Worm (Caenorhabditis elegans) whole organism, L4 larva: Measurements from ENCODE around the gene clec-3.
"Not testable (repeated sequence)": the region's sequence is repeated elsewhere in the genome, so short reads cannot be mapped to it uniquely, and the experiment has no call there.

ENCODE experiments used
- D1046.2 ChIP-seq: fragments of 200-800 bp; sonication (Bioruptor generic); IDR thresholded peaks from 2 replicates; pipeline ENCODE4 v1.3.6; 2022; ENCODE audit warnings: missing genetic modification characterization, missing compliant biosample characterization
- F10B5.3 ChIP-seq: sonication (generic microtip); optimal IDR thresholded peaks from 2 replicates; lab custom pipeline; 2016; ENCODE audit warnings: mild to moderate bottlenecking, missing genetic modification characterization, missing compliant biosample characterization
- F26F4.8 ChIP-seq: fragments of 200-800 bp; sonication (Bioruptor generic); conservative IDR thresholded peaks from 2 replicates; pipeline ENCODE4 v1.3.6; 2022; ENCODE audit warnings: missing genetic modification characterization, missing compliant biosample characterization
- F37D6.2 ChIP-seq: sonication (generic microtip); optimal IDR thresholded peaks from 2 replicates; lab custom pipeline; 2016; ENCODE audit warnings: mild to moderate bottlenecking, missing genetic modification characterization, missing compliant biosample characterization
- Y75B8A.6 ChIP-seq: fragments of 200-800 bp; sonication (Bioruptor generic); IDR thresholded peaks from 2 replicates; pipeline ENCODE4 v1.3.6; 2022; ENCODE audit warnings: missing genetic modification reagents, missing genetic modification characterization, missing compliant biosample characterization
- aha-1 ChIP-seq: fragments of 150-350 bp; peaks from one replicate; lab custom pipeline; 2014; ENCODE audit warnings: missing biosample characterization, missing genetic modification characterization
- aly-2 ChIP-seq: sonication (generic microtip); optimal IDR thresholded peaks from 2 replicates; lab custom pipeline; 2018; ENCODE audit warnings: missing biosample characterization, missing genetic modification characterization
- ceh-20 ChIP-seq: fragments of 200-800 bp; sonication (Bioruptor generic); IDR thresholded peaks from 2 replicates; pipeline ENCODE4 v1.3.6; 2022; ENCODE audit warnings: missing genetic modification reagents, missing genetic modification characterization, missing compliant biosample characterization
- ceh-28 ChIP-seq: fragments of 150-350 bp; optimal IDR thresholded peaks from 2 replicates; lab custom pipeline; 2014; ENCODE audit warnings: missing biosample characterization, missing genetic modification reagents, missing genetic modification characterization
- ceh-62 ChIP-seq: sonication (generic microtip); optimal IDR thresholded peaks from 2 replicates; lab custom pipeline; 2017; ENCODE audit warnings: missing biosample characterization, missing genetic modification characterization
- daf-12 ChIP-seq: fragments of 150-350 bp; optimal IDR thresholded peaks from 2 replicates; lab custom pipeline; 2014; ENCODE audit warnings: missing biosample characterization, missing genetic modification reagents, missing genetic modification characterization
- daf-16 ChIP-seq, 3 experiments: sonication (generic microtip); optimal IDR thresholded peaks; 2 replicates each; lab custom pipeline; 2016 to 2017; ENCODE audit warnings: missing genetic modification characterization in 3 of 3, missing genetic modification reagents in 3 of 3, mild to moderate bottlenecking in 2 of 3, missing compliant biosample characterization in 2 of 3, missing biosample characterization in 1 of 3, moderate library complexity in 1 of 3
- dmd-8 ChIP-seq: fragments of 200-800 bp; sonication (Bioruptor generic); IDR thresholded peaks from 2 replicates; pipeline ENCODE4 v1.3.6; 2022; ENCODE audit warnings: missing genetic modification characterization, missing compliant biosample characterization
- dmd-9 ChIP-seq: fragments of 200-800 bp; sonication (Bioruptor generic); IDR thresholded peaks from 2 replicates; pipeline ENCODE4 v1.3.6; 2022; ENCODE audit warnings: missing genetic modification reagents, missing genetic modification characterization, missing compliant biosample characterization
- dve-1 ChIP-seq: sonication (generic microtip); optimal IDR thresholded peaks from 2 replicates; lab custom pipeline; 2017; ENCODE audit warnings: antibody characterized with exemption, mild to moderate bottlenecking, missing genetic modification characterization, missing compliant biosample characterization; ENCODE audit not compliant: insufficient read depth
- egl-27 ChIP-seq: sonication (generic microtip); optimal IDR thresholded peaks from 3 replicates; lab custom pipeline; 2017; ENCODE audit warnings: missing biosample characterization, missing genetic modification reagents, missing genetic modification characterization
- gei-8 ChIP-seq: fragments of 200-800 bp; sonication (Bioruptor generic); optimal IDR thresholded peaks from 2 replicates; lab custom pipeline; 2018; ENCODE audit warnings: mild to moderate bottlenecking, missing genetic modification characterization, missing compliant biosample characterization
- hlh-11 ChIP-seq: fragments of 200-800 bp; sonication (Bioruptor generic); optimal IDR thresholded peaks from 2 replicates; lab custom pipeline; 2018; ENCODE audit warnings: mild to moderate bottlenecking, missing genetic modification characterization, missing compliant biosample characterization
- hlh-30 ChIP-seq: sonication (generic microtip); optimal IDR thresholded peaks from 2 replicates; lab custom pipeline; 2017; ENCODE audit warnings: antibody characterized with exemption, mild to moderate bottlenecking, missing genetic modification characterization, missing compliant biosample characterization; ENCODE audit not compliant: insufficient read depth
- lin-29 ChIP-seq: fragments of 200-800 bp; sonication (Bioruptor generic); IDR thresholded peaks from 2 replicates; pipeline ENCODE4 v1.3.6; 2022; ENCODE audit warnings: missing genetic modification reagents, missing genetic modification characterization, missing compliant biosample characterization
- lin-38 ChIP-seq: fragments of 200-800 bp; sonication (Bioruptor generic); IDR thresholded peaks from 2 replicates; pipeline ENCODE4 v1.3.6; 2022; ENCODE audit warnings: missing genetic modification reagents, missing genetic modification characterization, missing compliant biosample characterization
- lin-39 ChIP-seq: fragments of 150-350 bp; optimal IDR thresholded peaks from 2 replicates; lab custom pipeline; 2014; ENCODE audit warnings: missing biosample characterization, missing genetic modification reagents, missing genetic modification characterization
- lir-3 ChIP-seq: sonication (generic microtip); optimal IDR thresholded peaks from 2 replicates; lab custom pipeline; 2016; ENCODE audit warnings: mild to moderate bottlenecking, missing genetic modification characterization, missing compliant biosample characterization
- madf-5 ChIP-seq, 2 experiments: fragments of 200-800 bp; sonication (Bioruptor generic); IDR thresholded peaks; 2 replicates each; pipeline ENCODE4 v1.3.6; 2022; ENCODE audit warnings: missing compliant biosample characterization in 2 of 2, missing genetic modification characterization in 2 of 2
- mdt-29 ChIP-seq: fragments of 200-800 bp; sonication (Bioruptor generic); IDR thresholded peaks from 2 replicates; pipeline ENCODE4 v1.3.6; 2022; ENCODE audit warnings: missing genetic modification reagents, missing genetic modification characterization, missing compliant biosample characterization
- mxl-3 ChIP-seq: fragments of 200-800 bp; sonication (Bioruptor generic); optimal IDR thresholded peaks from 2 replicates; lab custom pipeline; 2018; ENCODE audit warnings: mild to moderate bottlenecking, missing genetic modification characterization, missing compliant biosample characterization
- nhr-111 ChIP-seq: fragments of 200-800 bp; sonication (Bioruptor generic); optimal IDR thresholded peaks from 2 replicates; lab custom pipeline; 2018; ENCODE audit warnings: mild to moderate bottlenecking, missing genetic modification characterization, missing compliant biosample characterization
- nhr-25 ChIP-seq: sonication (generic microtip); optimal IDR thresholded peaks from 2 replicates; lab custom pipeline; 2017; ENCODE audit warnings: missing genetic modification characterization, mild to moderate bottlenecking, missing compliant biosample characterization, antibody characterized with exemption, moderate library complexity, borderline replicate concordance; ENCODE audit not compliant: insufficient read depth
- nhr-28 ChIP-seq: fragments of 150-350 bp; optimal IDR thresholded peaks from 2 replicates; lab custom pipeline; 2014; ENCODE audit warnings: missing biosample characterization, missing genetic modification characterization
- nhr-41 ChIP-seq: fragments of 200-800 bp; sonication (Bioruptor generic); IDR thresholded peaks from 2 replicates; pipeline ENCODE4 v1.3.6; 2022; ENCODE audit warnings: missing genetic modification reagents, missing genetic modification characterization, missing compliant biosample characterization
- nhr-6 ChIP-seq: fragments of 150-350 bp; optimal IDR thresholded peaks from 2 replicates; lab custom pipeline; 2014; ENCODE audit warnings: missing biosample characterization, missing genetic modification characterization
- pha-4 ChIP-seq, 2 experiments: fragments of 150-350 bp in 1 of 2; fragments of 200-800 bp in 1 of 2; sonication (Bioruptor generic) in 1 of 2; IDR thresholded peaks in 1 of 2; optimal IDR thresholded peaks in 1 of 2; 2 replicates each; pipeline versions ENCODE4 v1.3.6 to Lab custom; 2014 to 2022; ENCODE audit warnings: missing genetic modification characterization in 2 of 2, missing genetic modification reagents in 2 of 2, missing biosample characterization in 1 of 2, missing compliant biosample characterization in 1 of 2
- sdz-12 ChIP-seq: fragments of 200-800 bp; sonication (Bioruptor generic); optimal IDR thresholded peaks from 2 replicates; lab custom pipeline; 2018; ENCODE audit warnings: mild to moderate bottlenecking, missing genetic modification characterization, missing compliant biosample characterization
- set-16 ChIP-seq: fragments of 200-800 bp; sonication (Bioruptor generic); IDR thresholded peaks from 2 replicates; pipeline ENCODE4 v1.3.6; 2022; ENCODE audit warnings: missing genetic modification reagents, missing genetic modification characterization, missing compliant biosample characterization
- skn-1 ChIP-seq: fragments of 150-350 bp; optimal IDR thresholded peaks from 2 replicates; lab custom pipeline; 2014; ENCODE audit warnings: missing biosample characterization, missing genetic modification characterization
- snpc-1.2 ChIP-seq: fragments of 200-800 bp; sonication (Bioruptor generic); IDR thresholded peaks from 2 replicates; pipeline ENCODE4 v1.3.6; 2022; ENCODE audit warnings: missing genetic modification reagents, missing genetic modification characterization, missing compliant biosample characterization
- snpc-4 ChIP-seq: fragments of 150-350 bp; optimal IDR thresholded peaks from 2 replicates; lab custom pipeline; 2014; ENCODE audit warnings: missing biosample characterization, missing genetic modification characterization
- tra-1 ChIP-seq: fragments of 200-800 bp; sonication (Bioruptor generic); IDR thresholded peaks from 2 replicates; pipeline ENCODE4 v1.3.6; 2022; ENCODE audit warnings: missing genetic modification reagents, missing genetic modification characterization, missing compliant biosample characterization
- unc-39 ChIP-seq: sonication (generic microtip); optimal IDR thresholded peaks from 2 replicates; lab custom pipeline; 2017; ENCODE audit warnings: missing biosample characterization, missing genetic modification characterization
- unc-62 ChIP-seq, 3 experiments: fragments of 150-350 bp in 1 of 3; sonication (generic microtip); optimal IDR thresholded peaks in 2 of 3; peaks in 1 of 3; 1 replicate in 1 of 3; 2 replicates in 2 of 3; lab custom pipeline; 2014 to 2017; ENCODE audit warnings: missing biosample characterization in 3 of 3, missing genetic modification characterization in 3 of 3, missing genetic modification reagents in 3 of 3, missing genotype in 1 of 3
- vab-7 ChIP-seq: fragments of 200-800 bp; sonication (Bioruptor generic); IDR thresholded peaks from 2 replicates; pipeline ENCODE4 v1.3.6; 2022; ENCODE audit warnings: missing genetic modification reagents, missing genetic modification characterization, missing compliant biosample characterization

clec-3 gene

ce11 chrII:3034914-3035313 lies 15.2 kb upstream of the clec-3 start:
- TF ChIP-seq set-16 (GFP tag; lab: Robert Waterston, UW) (peak; percentile 75), ceh-28 (peak; percentile 55), hlh-30 (tag; lab: Kevin White, UChicago) (no peak)

DNA sequence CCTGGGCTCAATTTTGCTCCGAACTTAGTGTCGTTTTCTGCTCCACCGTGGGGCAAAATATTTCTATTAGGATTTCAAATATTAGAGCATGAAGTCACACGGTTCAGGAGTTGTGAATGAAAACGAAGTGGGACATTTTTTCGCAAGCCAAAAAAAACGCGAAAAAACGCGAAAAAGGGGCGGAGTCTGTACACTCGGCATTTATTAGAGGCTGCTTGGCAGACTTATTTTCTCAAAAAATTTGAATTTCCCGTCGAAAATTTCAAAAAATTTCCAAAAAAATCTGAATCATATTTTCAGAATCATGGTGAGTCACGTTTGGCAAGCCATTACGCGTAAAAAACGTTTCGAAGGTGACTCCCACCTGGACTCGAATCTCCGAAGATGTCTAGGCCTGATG lies 12.8 kb upstream of the clec-3 start, which contains the start of gene B0454.6:
B0454.6 (plus strand) TSS at position 301 of the 400 bp plus-strand sequence.
- TF ChIP-seq daf-16 (GFP tag; optimal IDR thresholded peaks at IDR 0.05; lab: Kevin White, UChicago); daf-16 (tag; optimal IDR thresholded peaks at IDR 0.05; lab: Kevin White, UChicago); aly-2 (tag; lab: Kevin White, UChicago); mxl-3: not testable (repeated sequence)

DNA sequence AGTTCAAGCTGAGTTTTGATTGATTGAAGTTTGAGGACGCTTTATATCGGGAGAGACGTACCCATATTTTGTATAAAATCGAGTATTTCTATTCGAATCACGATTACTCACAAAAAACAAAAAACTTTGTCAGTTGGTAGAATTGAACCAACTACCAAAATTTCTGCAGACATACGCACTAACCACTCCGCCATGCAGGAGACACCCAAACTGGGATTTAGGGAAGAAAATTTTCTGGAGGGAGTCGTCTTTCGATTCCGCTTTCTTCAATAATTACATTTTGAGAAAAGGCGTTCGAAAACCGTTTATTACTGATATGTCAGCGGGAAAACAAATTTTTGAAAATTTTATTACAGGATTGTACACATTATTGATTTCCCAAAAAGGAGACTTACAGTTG lies 11.6 kb upstream of the clec-3 start:
- TF ChIP-seq pha-4 (GFP tag; IDR thresholded peaks at IDR 0.05; lab: Robert Waterston, UW) (peak; percentile 45; the same call in 1 of the 2 replicates), tra-1 (GFP tag; lab: Robert Waterston, UW) (0 out of 2 replicates have a peak, but pooled peaks have one; percentile 33), lin-38 (GFP tag; lab: Robert Waterston, UW) (peak; percentile 47), dmd-8 (0 out of 2 replicates have a peak, but pooled peaks have one; percentile 59), F26F4.8 (0 out of 2 replicates have a peak, but pooled peaks have one; percentile 17), vab-7 (0 out of 2 replicates have a peak, but pooled peaks have one; percentile 10)
- not testable (repeated sequence) for TF ChIP-seq pha-4 (tag; optimal IDR thresholded peaks at IDR 0.05; lab: Kevin White, UChicago)

DNA sequence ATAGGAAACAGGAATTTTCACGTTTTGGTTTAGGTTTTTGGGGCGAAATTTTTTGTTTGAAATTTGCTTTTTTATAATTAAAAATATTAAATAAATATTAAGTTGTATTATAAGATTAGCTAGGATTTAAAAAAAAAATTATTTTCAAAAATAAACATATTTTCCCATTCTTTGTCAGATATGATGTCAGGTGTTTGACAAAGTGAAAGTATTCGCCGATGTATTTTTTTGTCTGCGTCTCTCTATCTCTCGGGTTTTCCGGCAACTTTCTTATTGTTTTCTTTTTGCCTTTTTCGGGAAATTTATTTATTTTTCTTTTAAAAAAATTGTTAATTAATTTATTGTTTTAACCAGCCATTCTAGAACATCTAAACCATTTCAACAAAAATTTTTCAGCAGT lies 10.7 kb upstream of the clec-3 start:
- TF ChIP-seq snpc-4 (tag; lab: Kevin White, UChicago) (no peak), Y75B8A.6 (GFP tag; lab: Robert Waterston, UW) (no peak), D1046.2 (GFP tag; lab: Robert Waterston, UW) (no peak), dve-1 (no peak), nhr-25 (tag; lab: Kevin White, UChicago) (no peak), nhr-41 (GFP tag; lab: Robert Waterston, UW) (no peak), snpc-1.2 (no peak), daf-16 (GFP tag; optimal IDR thresholded peaks at IDR 0.05; lab: Kevin White, UChicago) (no peak), daf-16 (tag; optimal IDR thresholded peaks at IDR 0.05; lab: Kevin White, UChicago) (no peak), egl-27 (tag; lab: Kevin White, UChicago) (no peak), ceh-62 (tag; lab: Kevin White, UChicago) (no peak), F37D6.2 (no peak), gei-8 (no peak)
- TF ChIP-seq, all 104 proteins: peak for 0

ce11 chrII:3028264-3028663 lies 8.6 kb upstream of the clec-3 start:
- TF ChIP-seq nhr-41 (GFP tag; lab: Robert Waterston, UW) (no peak), nhr-25 (tag; lab: Kevin White, UChicago) (no peak), lir-3 (tag; lab: Kevin White, UChicago) (no peak), lin-39 (tag; lab: Kevin White, UChicago) (no peak), hlh-11 (tag; lab: Kevin White, UChicago) (peak; percentile 4), set-16 (GFP tag; lab: Robert Waterston, UW) (no peak), D1046.2 (GFP tag; lab: Robert Waterston, UW) (no peak), daf-12 (tag; lab: Kevin White, UChicago) (no peak), hlh-30 (tag; lab: Kevin White, UChicago) (peak; percentile 2), nhr-111 (no peak), ceh-20 (GFP tag; lab: Robert Waterston, UW) (no peak), unc-39 (tag; lab: Kevin White, UChicago) (no peak), sdz-12 (GFP tag; lab: Kevin White, UChicago) (no peak), unc-62 (GFP tag; optimal IDR thresholded peaks at IDR 0.05 in 1 of 2; lab: Kevin White, UChicago) (no peak), unc-62 (tag; optimal IDR thresholded peaks at IDR 0.05; lab: Kevin White, UChicago) (no peak), daf-16 (GFP tag; optimal IDR thresholded peaks at IDR 0.05; lab: Kevin White, UChicago) (no peak), daf-16 (tag; optimal IDR thresholded peaks at IDR 0.05; lab: Kevin White, UChicago) (no peak), skn-1 (tag; lab: Kevin White, UChicago) (no peak), dmd-9 (no peak), F10B5.3 (tag; lab: Kevin White, UChicago) (no peak), madf-5 (GFP tag; IDR thresholded peaks at IDR 0.05; lab: Robert Waterston, UW) (no peak), aha-1 (tag; lab: Kevin White, UChicago) (peak; percentile 37), lin-29 (GFP tag; lab: Robert Waterston, UW) (no peak), nhr-6 (tag; lab: Kevin White, UChicago) (no peak), mdt-29 (GFP tag; lab: Robert Waterston, UW) (no peak), nhr-28 (tag; lab: Kevin White, UChicago) (peak; percentile 2)
